Worm (Caenorhabditis elegans) whole organism, L4 larva: ENCODE measurements around the gene acs-19.

Source experiments
- F10B5.3 ChIP-seq: sonication (generic microtip); optimal IDR thresholded peaks from 2 replicates; lab custom pipeline; 2016; ENCODE audit warnings: mild to moderate bottlenecking, missing genetic modification characterization, missing compliant biosample characterization
- F44E2.7 ChIP-seq: fragments of 200-800 bp; sonication (Bioruptor generic); IDR thresholded peaks from 2 replicates; pipeline ENCODE4 v2.1.2; 2022; ENCODE audit warnings: missing genetic modification characterization, missing compliant biosample characterization
- F49E8.2 ChIP-seq: sonication (generic microtip); optimal IDR thresholded peaks from 2 replicates; lab custom pipeline; 2016; ENCODE audit warnings: missing compliant biosample characterization, mild to moderate bottlenecking, missing genetic modification characterization, borderline replicate concordance
- T20F7.1 ChIP-seq: fragments of 200-800 bp; sonication (Bioruptor generic); optimal IDR thresholded peaks from 2 replicates; lab custom pipeline; 2018; ENCODE audit warnings: mild to moderate bottlenecking, missing genetic modification characterization, missing compliant biosample characterization
- Y105C5A.15 ChIP-seq: fragments of 200-800 bp; sonication (Bioruptor generic); IDR thresholded peaks from 2 replicates; pipeline ENCODE4 v1.3.6; 2022; ENCODE audit warnings: missing genetic modification characterization, missing compliant biosample characterization
- ZK546.5 ChIP-seq, 2 experiments: sonication (generic microtip); optimal IDR thresholded peaks; 2 replicates each; lab custom pipeline; 2017; ENCODE audit warnings: missing biosample characterization in 2 of 2, missing genetic modification characterization in 2 of 2
- attf-4 ChIP-seq: sonication (generic microtip); optimal IDR thresholded peaks from 3 replicates; lab custom pipeline; 2017; ENCODE audit warnings: missing biosample characterization, missing genetic modification characterization
- ceh-32 ChIP-seq: sonication (generic microtip); optimal IDR thresholded peaks from 2 replicates; lab custom pipeline; 2016; ENCODE audit warnings: mild to moderate bottlenecking, missing genetic modification characterization, missing compliant biosample characterization; ENCODE audit not compliant: poor library complexity
- ces-1 ChIP-seq: fragments of 150-350 bp; sonication (generic microtip); optimal IDR thresholded peaks from 4 replicates; lab custom pipeline; 2014; ENCODE audit warnings: missing biosample characterization, missing genetic modification reagents, missing genetic modification characterization
- cey-2 ChIP-seq: sonication (generic microtip); optimal IDR thresholded peaks from 3 replicates; lab custom pipeline; 2017; ENCODE audit warnings: missing genetic modification characterization, mild to moderate bottlenecking, missing compliant biosample characterization, antibody characterized with exemption, borderline replicate concordance; ENCODE audit not compliant: insufficient read depth
- daf-19 ChIP-seq: fragments of 200-800 bp; sonication (Bioruptor generic); conservative IDR thresholded peaks from 2 replicates; pipeline ENCODE4 v1.3.6; 2022; ENCODE audit warnings: missing genetic modification characterization, missing compliant biosample characterization
- daf-8 ChIP-seq: fragments of 200-800 bp; sonication (Bioruptor generic); IDR thresholded peaks from 2 replicates; pipeline ENCODE4 v1.3.6; 2022; ENCODE audit warnings: missing genetic modification characterization, missing compliant biosample characterization
- dmd-6 ChIP-seq: fragments of 200-800 bp; sonication (Bioruptor generic); IDR thresholded peaks from 2 replicates; pipeline ENCODE4 v1.3.6; 2022; ENCODE audit warnings: missing genetic modification reagents, missing genetic modification characterization, missing compliant biosample characterization
- dmd-8 ChIP-seq: fragments of 200-800 bp; sonication (Bioruptor generic); IDR thresholded peaks from 2 replicates; pipeline ENCODE4 v1.3.6; 2022; ENCODE audit warnings: missing genetic modification characterization, missing compliant biosample characterization
- dmd-9 ChIP-seq: fragments of 200-800 bp; sonication (Bioruptor generic); IDR thresholded peaks from 2 replicates; pipeline ENCODE4 v1.3.6; 2022; ENCODE audit warnings: missing genetic modification reagents, missing genetic modification characterization, missing compliant biosample characterization
- dpl-1 ChIP-seq: fragments of 150-350 bp; optimal IDR thresholded peaks from 2 replicates; lab custom pipeline; 2014; ENCODE audit warnings: missing biosample characterization, missing genetic modification reagents, missing genetic modification characterization
- duxl-1 ChIP-seq: sonication (generic microtip); optimal IDR thresholded peaks from 2 replicates; lab custom pipeline; 2016; ENCODE audit warnings: mild to moderate bottlenecking, missing genetic modification characterization, moderate library complexity, missing compliant biosample characterization; ENCODE audit not compliant: poor library complexity
- dve-1 ChIP-seq: sonication (generic microtip); optimal IDR thresholded peaks from 2 replicates; lab custom pipeline; 2017; ENCODE audit warnings: antibody characterized with exemption, mild to moderate bottlenecking, missing genetic modification characterization, missing compliant biosample characterization; ENCODE audit not compliant: insufficient read depth
- egl-27 ChIP-seq: sonication (generic microtip); optimal IDR thresholded peaks from 3 replicates; lab custom pipeline; 2017; ENCODE audit warnings: missing biosample characterization, missing genetic modification reagents, missing genetic modification characterization
- fos-1 ChIP-seq: fragments of 150-350 bp; optimal IDR thresholded peaks from 2 replicates; lab custom pipeline; 2014; ENCODE audit warnings: missing biosample characterization, missing genetic modification characterization
- gei-8 ChIP-seq: fragments of 200-800 bp; sonication (Bioruptor generic); optimal IDR thresholded peaks from 2 replicates; lab custom pipeline; 2018; ENCODE audit warnings: mild to moderate bottlenecking, missing genetic modification characterization, missing compliant biosample characterization
- hif-1 ChIP-seq, 2 experiments: sonication (generic microtip); optimal IDR thresholded peaks; 2 replicates each; lab custom pipeline; 2016 to 2017; ENCODE audit warnings: missing compliant biosample characterization in 2 of 2, missing genetic modification characterization in 2 of 2, missing genetic modification reagents in 2 of 2, missing genotype in 2 of 2, mild to moderate bottlenecking in 1 of 2
- hlh-11 ChIP-seq: fragments of 200-800 bp; sonication (Bioruptor generic); optimal IDR thresholded peaks from 2 replicates; lab custom pipeline; 2018; ENCODE audit warnings: mild to moderate bottlenecking, missing genetic modification characterization, missing compliant biosample characterization
- hmg-1.1 ChIP-seq: fragments of 200-800 bp; sonication (Bioruptor generic); IDR thresholded peaks from 2 replicates; pipeline ENCODE4 v1.3.6; 2022; ENCODE audit warnings: missing genetic modification reagents, missing genetic modification characterization, missing compliant biosample characterization
- lim-7 ChIP-seq: fragments of 200-800 bp; sonication (Bioruptor generic); IDR thresholded peaks from 2 replicates; pipeline ENCODE4 v1.3.6; 2022; ENCODE audit warnings: missing genetic modification characterization, missing compliant biosample characterization
- lin-13 ChIP-seq: fragments of 150-350 bp; optimal IDR thresholded peaks from 2 replicates; lab custom pipeline; 2014; ENCODE audit warnings: missing biosample characterization, missing genetic modification reagents, missing genetic modification characterization
- madf-9 ChIP-seq: fragments of 200-800 bp; sonication (Bioruptor generic); conservative IDR thresholded peaks from 2 replicates; pipeline ENCODE4 v1.3.6; 2022; ENCODE audit warnings: missing genetic modification reagents, missing genetic modification characterization, missing compliant biosample characterization
- mdl-1 ChIP-seq, 2 experiments: fragments of 150-350 bp in 1 of 2; sonication (generic microtip) in 1 of 2; optimal IDR thresholded peaks; 2 replicates each; lab custom pipeline; 2014 to 2017; ENCODE audit warnings: missing biosample characterization in 2 of 2, missing genetic modification characterization in 2 of 2
- mdt-29 ChIP-seq: fragments of 200-800 bp; sonication (Bioruptor generic); IDR thresholded peaks from 2 replicates; pipeline ENCODE4 v1.3.6; 2022; ENCODE audit warnings: missing genetic modification reagents, missing genetic modification characterization, missing compliant biosample characterization
- mep-1 ChIP-seq: fragments of 150-350 bp; sonication (generic microtip); optimal IDR thresholded peaks from 3 replicates; lab custom pipeline; 2014; ENCODE audit warnings: missing biosample characterization, missing genetic modification characterization
- mes-2 ChIP-seq: sonication (generic microtip); optimal IDR thresholded peaks from 2 replicates; lab custom pipeline; 2016; ENCODE audit warnings: missing genotype, mild to moderate bottlenecking, missing genetic modification characterization, missing compliant biosample characterization; ENCODE audit not compliant: poor library complexity, severe bottlenecking
- mxl-2 ChIP-seq: fragments of 200-800 bp; sonication (Bioruptor generic); conservative IDR thresholded peaks from 2 replicates; pipeline ENCODE4 v1.3.6; 2022; ENCODE audit warnings: missing genetic modification reagents, missing genetic modification characterization, missing compliant biosample characterization
- nhr-10 ChIP-seq: fragments of 150-350 bp; optimal IDR thresholded peaks from 2 replicates; lab custom pipeline; 2014; ENCODE audit warnings: missing biosample characterization, missing genetic modification characterization
- nhr-102 ChIP-seq: sonication (generic microtip); optimal IDR thresholded peaks from 2 replicates; lab custom pipeline; 2016; ENCODE audit warnings: mild to moderate bottlenecking, missing genetic modification characterization, moderate library complexity, missing compliant biosample characterization
- nhr-11 ChIP-seq: fragments of 150-350 bp; optimal IDR thresholded peaks from 2 replicates; lab custom pipeline; 2014; ENCODE audit warnings: missing biosample characterization, missing genetic modification characterization
- nhr-111 ChIP-seq: fragments of 200-800 bp; sonication (Bioruptor generic); optimal IDR thresholded peaks from 2 replicates; lab custom pipeline; 2018; ENCODE audit warnings: mild to moderate bottlenecking, missing genetic modification characterization, missing compliant biosample characterization
- nhr-237 ChIP-seq: sonication (generic microtip); optimal IDR thresholded peaks from 2 replicates; lab custom pipeline; 2017; ENCODE audit warnings: missing biosample characterization, missing genetic modification characterization
- nhr-28 ChIP-seq: fragments of 150-350 bp; optimal IDR thresholded peaks from 2 replicates; lab custom pipeline; 2014; ENCODE audit warnings: missing biosample characterization, missing genetic modification characterization
- nhr-41 ChIP-seq: fragments of 200-800 bp; sonication (Bioruptor generic); IDR thresholded peaks from 2 replicates; pipeline ENCODE4 v1.3.6; 2022; ENCODE audit warnings: missing genetic modification reagents, missing genetic modification characterization, missing compliant biosample characterization
- nhr-42 ChIP-seq: fragments of 200-800 bp; sonication (Bioruptor generic); IDR thresholded peaks from 2 replicates; pipeline ENCODE4 v1.3.6; 2022; ENCODE audit warnings: missing genetic modification characterization, missing compliant biosample characterization
- nhr-48 ChIP-seq: sonication (generic microtip); optimal IDR thresholded peaks from 2 replicates; lab custom pipeline; 2016; ENCODE audit warnings: mild to moderate bottlenecking, missing genetic modification characterization, missing compliant biosample characterization
- nhr-76 ChIP-seq: fragments of 150-350 bp; optimal IDR thresholded peaks from 2 replicates; lab custom pipeline; 2014; ENCODE audit warnings: missing biosample characterization, missing genetic modification characterization
- php-3 ChIP-seq: fragments of 200-800 bp; sonication (Bioruptor generic); IDR thresholded peaks from 2 replicates; pipeline ENCODE4 v1.3.6; 2022; ENCODE audit warnings: missing genetic modification reagents, missing genetic modification characterization, missing compliant biosample characterization
- rbr-2 ChIP-seq: sonication (generic microtip); optimal IDR thresholded peaks from 2 replicates; lab custom pipeline; 2016; ENCODE audit warnings: missing genotype, missing genetic modification characterization, missing compliant biosample characterization
- sdz-12 ChIP-seq: fragments of 200-800 bp; sonication (Bioruptor generic); optimal IDR thresholded peaks from 2 replicates; lab custom pipeline; 2018; ENCODE audit warnings: mild to moderate bottlenecking, missing genetic modification characterization, missing compliant biosample characterization
- set-16 ChIP-seq: fragments of 200-800 bp; sonication (Bioruptor generic); IDR thresholded peaks from 2 replicates; pipeline ENCODE4 v1.3.6; 2022; ENCODE audit warnings: missing genetic modification reagents, missing genetic modification characterization, missing compliant biosample characterization
- skn-1 ChIP-seq: fragments of 150-350 bp; optimal IDR thresholded peaks from 2 replicates; lab custom pipeline; 2014; ENCODE audit warnings: missing biosample characterization, missing genetic modification characterization
- snpc-4 ChIP-seq: fragments of 150-350 bp; optimal IDR thresholded peaks from 2 replicates; lab custom pipeline; 2014; ENCODE audit warnings: missing biosample characterization, missing genetic modification characterization
- unc-62 ChIP-seq, 3 experiments: fragments of 150-350 bp in 1 of 3; sonication (generic microtip); optimal IDR thresholded peaks in 2 of 3; peaks in 1 of 3; 1 replicate in 1 of 3; 2 replicates in 2 of 3; lab custom pipeline; 2014 to 2017; ENCODE audit warnings: missing biosample characterization in 3 of 3, missing genetic modification characterization in 3 of 3, missing genetic modification reagents in 3 of 3, missing genotype in 1 of 3
- zip-11 ChIP-seq: fragments of 200-800 bp; sonication (Bioruptor generic); IDR thresholded peaks from 2 replicates; pipeline ENCODE4 v1.3.6; 2022; ENCODE audit warnings: missing genetic modification characterization, missing compliant biosample characterization

The acs-19 gene

DNA sequence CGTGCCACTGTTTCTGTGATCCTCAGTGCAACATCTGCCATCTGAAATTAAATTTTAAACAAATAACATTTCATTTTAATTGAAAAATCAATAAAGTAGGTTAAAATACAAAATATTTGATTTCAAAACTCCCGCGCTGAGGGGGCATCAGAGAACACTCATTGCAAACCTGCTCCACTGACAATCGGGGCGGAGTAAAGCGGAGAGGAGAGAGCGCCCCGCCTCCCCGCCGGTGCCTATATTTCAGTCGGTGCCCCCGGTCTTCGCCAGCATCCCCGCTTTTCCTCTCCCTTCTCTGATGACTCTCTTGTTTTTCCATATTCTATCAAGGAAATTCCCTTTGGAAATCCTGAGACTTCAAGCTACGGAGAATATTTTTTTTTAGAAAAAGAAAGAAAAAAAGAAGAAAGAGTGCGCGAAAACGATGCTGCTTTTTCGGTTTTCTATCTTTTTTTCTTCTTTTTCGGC is 1.3 kb upstream of the acs-19 start, which contains the start of gene brc-1 (continued):
- TF ChIP-seq mdt-29 (no peak), dmd-9 (GFP tag; lab: Robert Waterston, UW) (peak; percentile 75), unc-62 (GFP tag; optimal IDR thresholded peaks at IDR 0.05 in 1 of 2; lab: Kevin White, UChicago) (no peak), unc-62 (tag; optimal IDR thresholded peaks at IDR 0.05; lab: Kevin White, UChicago) (no peak), nhr-48 (tag; lab: Kevin White, UChicago) (peak; percentile 62), lin-13 (GFP tag; lab: Kevin White, UChicago) (peak; percentile 77), ZK546.5 (tag; optimal IDR thresholded peaks at IDR 0.05; lab: Kevin White, UChicago) (no peak), T20F7.1 (GFP tag; lab: Kevin White, UChicago) (peak; percentile 73), ceh-32 (tag; lab: Kevin White, UChicago) (no peak), dve-1 (tag; lab: Kevin White, UChicago) (peak; percentile 83), ces-1 (GFP tag; lab: Kevin White, UChicago) (no peak), nhr-102 (peak; percentile 39), nhr-237 (tag; lab: Kevin White, UChicago) (peak; percentile 53), attf-4 (tag; lab: Kevin White, UChicago) (no peak), skn-1 (tag; lab: Kevin White, UChicago) (no peak), nhr-76 (tag; lab: Kevin White, UChicago) (no peak), F10B5.3 (no peak), snpc-4 (tag; lab: Kevin White, UChicago) (peak; percentile 33), F44E2.7 (no peak), rbr-2 (tag; lab: Kevin White, UChicago) (peak; percentile 89), mxl-2 (GFP tag; lab: Robert Waterston, UW) (no peak), mdl-1 (tag; optimal IDR thresholded peaks at IDR 0.05; lab: Kevin White, UChicago) (peak; percentile 51 to 84), nhr-42 (GFP tag; lab: Robert Waterston, UW) (peak; percentile 21; the same call in 1 of the 2 replicates), madf-9 (GFP tag; lab: Robert Waterston, UW) (peak; percentile 63; the same call in 1 of the 2 replicates), Y105C5A.15 (GFP tag; lab: Robert Waterston, UW) (no peak), nhr-11 (tag; lab: Kevin White, UChicago) (peak; percentile 81), nhr-41 (GFP tag; lab: Robert Waterston, UW) (no peak), fos-1 (tag; lab: Kevin White, UChicago) (no peak), hmg-1.1 (GFP tag; lab: Robert Waterston, UW) (peak; percentile 85), F49E8.2 (tag; lab: Kevin White, UChicago) (no peak), zip-11 (GFP tag; lab: Robert Waterston, UW) (no peak), nhr-111 (GFP tag; lab: Kevin White, UChicago) (no peak), egl-27 (no peak), sdz-12 (GFP tag; lab: Kevin White, UChicago) (no peak), daf-8 (GFP tag; lab: Robert Waterston, UW) (no peak), lim-7 (GFP tag; lab: Robert Waterston, UW) (peak; percentile 57; the same call in 1 of the 2 replicates), dmd-8 (GFP tag; lab: Robert Waterston, UW) (no peak; the same call in 1 of the 2 replicates), dmd-6 (peak; percentile 80), hif-1 (tag; optimal IDR thresholded peaks at IDR 0.05; lab: Kevin White, UChicago) (peak; percentile 33 to 90), mep-1 (tag; lab: Kevin White, UChicago) (peak; percentile 95), php-3 (GFP tag; lab: Robert Waterston, UW) (no peak), gei-8 (no peak), cey-2 (no peak), duxl-1 (tag; lab: Kevin White, UChicago) (peak; percentile 56), daf-19 (GFP tag; lab: Robert Waterston, UW) (no peak), set-16 (GFP tag; lab: Robert Waterston, UW) (peak; percentile 98), dpl-1 (GFP tag; lab: Kevin White, UChicago) (peak; percentile 93), nhr-10 (tag; lab: Kevin White, UChicago) (no peak), nhr-28 (peak; percentile 77), mes-2 (tag; lab: Kevin White, UChicago) (peak; percentile 87), hlh-11 (tag; lab: Kevin White, UChicago) (peak; percentile 92)
